Fruit fly (Drosophila melanogaster) whole organism, larva: Measurements from ENCODE around the gene CG13083.

ENCODE experiments used
- noc ChIP-seq: fragments of 200-800 bp; sonication (Bioruptor generic); optimal IDR thresholded peaks from 3 replicates; lab custom pipeline; 2019; ENCODE audit warnings: missing biosample characterization, mild to moderate bottlenecking, missing genetic modification characterization, moderate library complexity

CG13083 gene

dm6 chr2L:19497983-19498382, 10.7 kb downstream of the CG13083 start, which contains the start of gene Top3alpha:
Gene Top3alpha, plus strand, starts transcription at chr2L:19498168.
- TF ChIP-seq noc (tag; lab: Kevin White, UChicago), result no peak

dm6 chr2L:19506323-19506722, 19.0 kb downstream of the CG13083 start:
- TF ChIP-seq noc (tag; lab: Kevin White, UChicago), result no peak

- no peak for TF ChIP-seq noc (tag; lab: Kevin White, UChicago)
Observed at dm6 chr2L:19508361-19508918, 21.1 kb downstream of the CG13083 start, which contains the start of gene cyst. Gene cyst, minus strand, starts transcription at chr2L:19508764.

- no peak for TF ChIP-seq noc (tag; lab: Kevin White, UChicago)
Observed at dm6 chr2L:19512184-19512583, 24.9 kb downstream of the CG13083 start.

- TF ChIP-seq noc (tag; lab: Kevin White, UChicago), result no peak
Observed at dm6 chr2L:19516062-19516461, 28.8 kb downstream of the CG13083 start.

dm6 chr2L:19517154-19517814, 30.0 kb downstream of the CG13083 start, which contains the start of gene Hasp:
Gene Hasp, minus strand, starts transcription at chr2L:19517204.
- TF ChIP-seq noc (tag; lab: Kevin White, UChicago), result no peak

dm6 chr2L:19518636-19519086, 31.4 kb downstream of the CG13083 start, which contains the start of gene CG10132:
Gene CG10132, plus strand, starts transcription at chr2L:19518824.
- TF ChIP-seq noc (tag; lab: Kevin White, UChicago), result no peak

dm6 chr2L:19519611-19520010, 32.3 kb downstream of the CG13083 start:
- no peak for TF ChIP-seq noc (tag; lab: Kevin White, UChicago)

dm6 chr2L:19526316-19526715, 39.0 kb downstream of the CG13083 start, which contains the start of the genes Dpm1 and CG10137:
Gene Dpm1, minus strand, starts transcription at chr2L:19526368.
Gene CG10137, plus strand, starts transcription at chr2L:19526686.
- no peak for TF ChIP-seq noc (tag; lab: Kevin White, UChicago)

dm6 chr2L:19526844-19527243, 39.6 kb downstream of the CG13083 start:
- no peak for TF ChIP-seq noc (tag; lab: Kevin White, UChicago)

- peak; percentile 100 for TF ChIP-seq noc (tag; lab: Kevin White, UChicago)
Observed at dm6 chr2L:19528308-19528707, 41.0 kb downstream of the CG13083 start.

dm6 chr2L:19530092-19530491, 42.8 kb downstream of the CG13083 start, which contains the start of gene CG10165:
Gene CG10165, minus strand, starts transcription at chr2L:19530305.
- no peak for TF ChIP-seq noc (tag; lab: Kevin White, UChicago)

- peak; percentile 74 for TF ChIP-seq noc (tag; lab: Kevin White, UChicago)
Observed at dm6 chr2L:19533247-19533646, 46.0 kb downstream of the CG13083 start, which contains the start of gene CG33116. Gene CG33116, plus strand, starts transcription at chr2L:19533479.

- no peak for TF ChIP-seq noc (tag; lab: Kevin White, UChicago)
Observed at dm6 chr2L:19535234-19535633, 47.9 kb downstream of the CG13083 start, which contains the start of gene CG31697. Gene CG31697, plus strand, starts transcription at chr2L:19535448.

dm6 chr2L:19537779-19538456, 50.6 kb downstream of the CG13083 start, which contains the start of gene CG13082:
Gene CG13082, plus strand, starts transcription at chr2L:19538425.
- TF ChIP-seq noc (tag; lab: Kevin White, UChicago), result peak; percentile 68
